Worm (Caenorhabditis elegans) whole organism, L2 larva: Measurements from ENCODE around the gene T09B9.1.

Experiments used
- C34F6.9 ChIP-seq: fragments of 150-350 bp; optimal IDR thresholded peaks from 2 replicates; lab custom pipeline; 2014; ENCODE audit warnings: missing biosample characterization, missing genetic modification characterization
- F13H6.1 ChIP-seq: sonication (generic microtip); optimal IDR thresholded peaks from 2 replicates; lab custom pipeline; 2016; ENCODE audit warnings: missing genetic modification characterization, missing compliant biosample characterization
- Y55F3AM.14 ChIP-seq: fragments of 200-800 bp; sonication (Bioruptor generic); optimal IDR thresholded peaks from 2 replicates; lab custom pipeline; 2018; ENCODE audit warnings: mild to moderate bottlenecking, missing genetic modification characterization, missing compliant biosample characterization
- ZK546.5 ChIP-seq: sonication (generic microtip); optimal IDR thresholded peaks from 2 replicates; lab custom pipeline; 2017; ENCODE audit warnings: missing biosample characterization, missing genetic modification characterization
- alr-1 ChIP-seq: fragments of 150-350 bp; optimal IDR thresholded peaks from 2 replicates; lab custom pipeline; 2014; ENCODE audit warnings: missing biosample characterization, missing genetic modification characterization
- aly-2 ChIP-seq: fragments of 150-350 bp; optimal IDR thresholded peaks from 2 replicates; lab custom pipeline; 2014; ENCODE audit warnings: missing biosample characterization, missing genetic modification characterization
- ama-1 ChIP-seq: fragments of 150-350 bp; optimal IDR thresholded peaks from 2 replicates; lab custom pipeline; 2018; ENCODE audit warnings: inconsistent platforms
- blmp-1 ChIP-seq: sonication (generic microtip); optimal IDR thresholded peaks from 2 replicates; lab custom pipeline; 2017; ENCODE audit warnings: missing genetic modification characterization, mild to moderate bottlenecking, missing compliant biosample characterization, antibody characterized with exemption, moderate library complexity; ENCODE audit not compliant: insufficient read depth
- ceh-16 ChIP-seq: fragments of 150-350 bp; optimal IDR thresholded peaks from 2 replicates; lab custom pipeline; 2014; ENCODE audit warnings: missing biosample characterization, missing genetic modification characterization
- crh-2 ChIP-seq: sonication (generic microtip); optimal IDR thresholded peaks from 2 replicates; lab custom pipeline; 2017; ENCODE audit warnings: missing biosample characterization, missing genetic modification characterization
- dmd-4 ChIP-seq: sonication (generic microtip); optimal IDR thresholded peaks from 2 replicates; lab custom pipeline; 2017; ENCODE audit warnings: missing biosample characterization, missing genetic modification characterization
- egl-27 ChIP-seq: sonication (generic microtip); optimal IDR thresholded peaks from 3 replicates; lab custom pipeline; 2017; ENCODE audit warnings: missing biosample characterization, missing genetic modification reagents, missing genetic modification characterization
- elt-1 ChIP-seq: fragments of 150-350 bp; optimal IDR thresholded peaks from 2 replicates; lab custom pipeline; 2014; ENCODE audit warnings: missing biosample characterization, missing genetic modification characterization
- elt-3 ChIP-seq: sonication (generic microtip); optimal IDR thresholded peaks from 2 replicates; lab custom pipeline; 2017; ENCODE audit warnings: missing biosample characterization, missing genetic modification characterization
- fos-1 ChIP-seq: fragments of 150-350 bp; optimal IDR thresholded peaks from 2 replicates; lab custom pipeline; 2014; ENCODE audit warnings: missing biosample characterization, missing genetic modification characterization
- lin-11 ChIP-seq: fragments of 150-350 bp; sonication (generic microtip); optimal IDR thresholded peaks from 2 replicates; lab custom pipeline; 2014; ENCODE audit warnings: missing biosample characterization, missing genetic modification characterization, inconsistent platforms, mixed read lengths
- lin-13 ChIP-seq: fragments of 150-350 bp; optimal IDR thresholded peaks from 2 replicates; lab custom pipeline; 2014; ENCODE audit warnings: missing biosample characterization, missing genetic modification reagents, missing genetic modification characterization
- lin-39 ChIP-seq: fragments of 150-350 bp; optimal IDR thresholded peaks from 2 replicates; lab custom pipeline; 2014; ENCODE audit warnings: missing biosample characterization, missing genetic modification reagents, missing genetic modification characterization
- mab-5 ChIP-seq: fragments of 150-350 bp; optimal IDR thresholded peaks from 2 replicates; lab custom pipeline; 2014; ENCODE audit warnings: missing biosample characterization, missing genetic modification characterization
- mbf-1 ChIP-seq: sonication (generic microtip); optimal IDR thresholded peaks from 2 replicates; lab custom pipeline; 2017; ENCODE audit warnings: missing biosample characterization, missing genetic modification characterization
- nhr-10 ChIP-seq: sonication (generic microtip); optimal IDR thresholded peaks from 2 replicates; lab custom pipeline; 2017; ENCODE audit warnings: missing biosample characterization, missing genetic modification characterization
- nhr-129 ChIP-seq: fragments of 150-350 bp; optimal IDR thresholded peaks from 2 replicates; lab custom pipeline; 2014; ENCODE audit warnings: missing biosample characterization, missing genetic modification characterization
- nhr-21 ChIP-seq: fragments of 150-350 bp; optimal IDR thresholded peaks from 2 replicates; lab custom pipeline; 2014; ENCODE audit warnings: missing biosample characterization, missing genetic modification characterization
- nhr-237 ChIP-seq: fragments of 150-350 bp; optimal IDR thresholded peaks from 2 replicates; lab custom pipeline; 2014; ENCODE audit warnings: missing biosample characterization, missing genetic modification characterization
- nhr-6 ChIP-seq: fragments of 150-350 bp; optimal IDR thresholded peaks from 2 replicates; lab custom pipeline; 2014; ENCODE audit warnings: missing biosample characterization, missing genetic modification characterization
- nhr-77 ChIP-seq: fragments of 150-350 bp; optimal IDR thresholded peaks from 2 replicates; lab custom pipeline; 2014; ENCODE audit warnings: missing biosample characterization, missing genetic modification characterization
- sem-4 ChIP-seq: fragments of 150-350 bp; optimal IDR thresholded peaks from 2 replicates; lab custom pipeline; 2014; ENCODE audit warnings: missing biosample characterization, missing genetic modification reagents, missing genetic modification characterization
- skn-1 ChIP-seq: sonication (generic microtip); optimal IDR thresholded peaks from 2 replicates; lab custom pipeline; 2017; ENCODE audit warnings: missing biosample characterization, missing genetic modification characterization
- sma-3 ChIP-seq: sonication (generic microtip); optimal IDR thresholded peaks from 2 replicates; lab custom pipeline; 2016; ENCODE audit warnings: missing genetic modification reagents, missing genetic modification characterization, missing compliant biosample characterization
- sma-9 ChIP-seq, 2 experiments: fragments of 150-350 bp in 1 of 2; sonication (generic microtip) in 1 of 2; optimal IDR thresholded peaks; 2 replicates each; lab custom pipeline; 2014 to 2016; ENCODE audit warnings: missing genetic modification characterization in 2 of 2, mild to moderate bottlenecking in 1 of 2, missing biosample characterization in 1 of 2, missing compliant biosample characterization in 1 of 2, missing genetic modification reagents in 1 of 2, moderate library complexity in 1 of 2
- unc-39 ChIP-seq: fragments of 150-350 bp; optimal IDR thresholded peaks from 2 replicates; lab custom pipeline; 2014; ENCODE audit warnings: missing biosample characterization, missing genetic modification characterization
- unc-55 ChIP-seq: fragments of 150-350 bp; sonication (generic microtip); optimal IDR thresholded peaks from 3 replicates; lab custom pipeline; 2014; ENCODE audit warnings: missing biosample characterization, missing genetic modification reagents, missing genetic modification characterization
- ztf-1 ChIP-seq: fragments of 200-800 bp; sonication (Bioruptor generic); conservative IDR thresholded peaks from 2 replicates; pipeline ENCODE4 v1.3.6; 2022; ENCODE audit warnings: missing genetic modification characterization, missing compliant biosample characterization
- ztf-11 ChIP-seq: sonication (generic microtip); optimal IDR thresholded peaks from 2 replicates; lab custom pipeline; 2017; ENCODE audit warnings: missing biosample characterization, missing genetic modification characterization
- ztf-4 ChIP-seq: fragments of 150-350 bp; optimal IDR thresholded peaks from 2 replicates; lab custom pipeline; 2014; ENCODE audit warnings: missing biosample characterization, missing genetic modification characterization

Gene T09B9.1

ce11 chrX:9777481-9777880 lies 20.4 kb downstream of the T09B9.1 start, which contains the start of gene T09B9.5:
T09B9.5 (plus strand) TSS chrX:9777781.
- TF ChIP-seq lin-13 (GFP tag; lab: Kevin White, UChicago), result no peak
- TF ChIP-seq skn-1 (tag; lab: Kevin White, UChicago), result no peak
- no peak for TF ChIP-seq ZK546.5 (tag; lab: Kevin White, UChicago)
- TF ChIP-seq F13H6.1, result no peak
- TF ChIP-seq ztf-1, result no peak
- TF ChIP-seq nhr-21 (tag; lab: Kevin White, UChicago), result no peak
- TF ChIP-seq nhr-237 (tag; lab: Kevin White, UChicago), result no peak
- no peak for TF ChIP-seq dmd-4 (tag; lab: Kevin White, UChicago)

DNA sequence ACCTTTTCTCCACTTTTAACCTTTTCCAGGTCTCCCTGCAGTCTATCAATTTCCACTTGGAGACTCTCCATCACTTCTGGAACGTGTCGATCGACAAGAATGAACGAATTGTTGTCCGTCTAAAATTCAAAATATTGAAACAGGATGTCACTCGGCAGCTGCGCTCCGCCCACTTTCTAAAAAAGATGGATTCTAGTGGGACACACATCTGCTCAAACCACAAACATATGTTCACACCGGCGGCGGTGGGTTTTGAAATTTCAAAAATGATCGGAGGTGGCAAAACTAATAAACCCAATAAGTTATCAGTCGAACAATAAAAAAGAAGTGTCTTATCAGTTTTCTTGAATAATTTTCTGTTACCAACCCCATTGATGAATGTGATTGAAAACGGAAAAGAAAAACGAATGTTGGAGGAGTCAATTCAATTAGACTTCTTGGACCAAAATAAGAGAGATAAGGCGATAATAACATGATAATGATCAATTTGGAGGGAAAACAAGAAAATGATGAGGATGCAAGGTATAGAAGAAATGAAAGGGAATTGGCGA lies 25.4 kb downstream of the T09B9.1 start:
- TF ChIP-seq fos-1 (tag; lab: Kevin White, UChicago) (peak; percentile 51), lin-39 (tag; lab: Kevin White, UChicago) (no peak)

DNA sequence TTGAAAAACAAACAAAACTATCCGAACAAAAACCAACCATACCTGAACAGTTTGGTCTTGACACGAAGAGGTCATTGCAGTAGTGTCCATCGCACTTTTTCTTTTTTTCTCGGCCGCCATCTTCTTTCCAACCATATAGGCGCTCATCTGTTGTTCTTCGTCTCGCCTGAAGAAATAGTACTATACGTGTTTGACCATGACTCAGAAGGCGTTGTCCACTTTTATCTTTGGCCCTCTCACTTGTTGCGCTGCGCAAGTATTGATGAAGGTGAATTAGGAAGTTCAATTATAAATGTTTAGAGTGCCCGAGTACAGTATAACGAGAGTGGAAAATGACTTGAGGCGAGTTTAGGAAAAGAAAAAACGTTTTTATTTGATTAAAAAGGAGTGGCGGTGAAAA lies 28.8 kb downstream of the T09B9.1 start:
- TF ChIP-seq nhr-129 (tag; lab: Kevin White, UChicago), result no peak
- TF ChIP-seq mbf-1 (tag; lab: Kevin White, UChicago), result no peak
- no peak for TF ChIP-seq dmd-4 (tag; lab: Kevin White, UChicago)
- TF ChIP-seq sem-4 (tag; lab: Kevin White, UChicago), result peak; percentile 9
- no peak for TF ChIP-seq aly-2
- TF ChIP-seq Y55F3AM.14 (GFP tag; lab: Kevin White, UChicago), result no peak
- no peak for TF ChIP-seq alr-1 (tag; lab: Kevin White, UChicago)
- TF ChIP-seq ztf-1, result no peak
- peak; percentile 11 for TF ChIP-seq sma-9 (GFP tag; optimal IDR thresholded peaks at IDR 0.05; lab: Kevin White, UChicago)
- no peak for TF ChIP-seq sma-9 (tag; optimal IDR thresholded peaks at IDR 0.05; lab: Kevin White, UChicago)
- no peak for TF ChIP-seq ztf-11 (tag; lab: Kevin White, UChicago)
- no peak for TF ChIP-seq ama-1 (lab: Kevin White, UChicago)
- peak; percentile 72 for TF ChIP-seq fos-1 (tag; lab: Kevin White, UChicago)
- peak; percentile 22 for TF ChIP-seq blmp-1 (tag; lab: Kevin White, UChicago)
- TF ChIP-seq egl-27, result no peak
- no peak for TF ChIP-seq unc-55 (GFP tag; lab: Kevin White, UChicago)
- no peak for TF ChIP-seq elt-1 (tag; lab: Kevin White, UChicago)
- TF ChIP-seq mab-5 (tag; lab: Kevin White, UChicago), result no peak
- no peak for TF ChIP-seq elt-3 (tag; lab: Kevin White, UChicago)
- no peak for TF ChIP-seq ztf-4 (tag; lab: Kevin White, UChicago)
- no peak for TF ChIP-seq crh-2
- TF ChIP-seq nhr-21 (tag; lab: Kevin White, UChicago), result no peak
- TF ChIP-seq nhr-6 (tag; lab: Kevin White, UChicago), result no peak
- no peak for TF ChIP-seq ceh-16 (tag; lab: Kevin White, UChicago)
- peak; percentile 4 for TF ChIP-seq sma-3 (GFP tag; lab: Kevin White, UChicago)
- no peak for TF ChIP-seq nhr-77 (tag; lab: Kevin White, UChicago)
- TF ChIP-seq lin-13 (GFP tag; lab: Kevin White, UChicago), result no peak
- no peak for TF ChIP-seq lin-39 (tag; lab: Kevin White, UChicago)
- no peak for TF ChIP-seq lin-11 (tag; lab: Kevin White, UChicago)
- TF ChIP-seq unc-39 (tag; lab: Kevin White, UChicago), result no peak

- TF ChIP-seq nhr-21 (tag; lab: Kevin White, UChicago), result no peak
- TF ChIP-seq elt-1 (tag; lab: Kevin White, UChicago), result no peak
- TF ChIP-seq sma-9 (GFP tag; optimal IDR thresholded peaks at IDR 0.05; lab: Kevin White, UChicago), result no peak
- TF ChIP-seq sma-9 (tag; optimal IDR thresholded peaks at IDR 0.05; lab: Kevin White, UChicago), result no peak
- TF ChIP-seq aly-2, result no peak
- no peak for TF ChIP-seq C34F6.9 (tag; lab: Kevin White, UChicago)
- no peak for TF ChIP-seq nhr-10 (tag; lab: Kevin White, UChicago)
- no peak for TF ChIP-seq F13H6.1
- no peak for TF ChIP-seq mab-5 (tag; lab: Kevin White, UChicago)
- no peak for TF ChIP-seq ztf-11 (tag; lab: Kevin White, UChicago)
- TF ChIP-seq egl-27, result no peak
- TF ChIP-seq ztf-1, result no peak
- no peak for TF ChIP-seq nhr-77 (tag; lab: Kevin White, UChicago)
Observed at ce11 chrX:9789110-9789509, 32.0 kb downstream of the T09B9.1 start, which contains the start of gene F36G3.1. F36G3.1 (minus strand) TSS chrX:9789210.
